Worm (Caenorhabditis elegans) whole organism, L1 larva: ENCODE data around the gene K07F5.16.
A peak's percentile ranks its signal among the peaks of the same experiment; 100 is the strongest.

ENCODE experiments used
- C34B4.2 ChIP-seq: sonication (generic microtip); optimal IDR thresholded peaks from 2 replicates; lab custom pipeline; 2017; ENCODE audit warnings: mild to moderate bottlenecking, missing genetic modification characterization, missing compliant biosample characterization
- F16B12.6 ChIP-seq: fragments of 150-350 bp; optimal IDR thresholded peaks from 2 replicates; lab custom pipeline; 2014; ENCODE audit warnings: missing biosample characterization, missing genetic modification characterization
- alr-1 ChIP-seq: fragments of 200-800 bp; sonication (Bioruptor generic); optimal IDR thresholded peaks from 2 replicates; lab custom pipeline; 2018; ENCODE audit warnings: borderline replicate concordance, mild to moderate bottlenecking, missing genetic modification characterization, missing compliant biosample characterization
- aly-2 ChIP-seq: fragments of 150-350 bp; optimal IDR thresholded peaks from 2 replicates; lab custom pipeline; 2014; ENCODE audit warnings: missing biosample characterization, missing genetic modification characterization
- ceh-63 ChIP-seq: fragments of 200-800 bp; sonication (Bioruptor generic); optimal IDR thresholded peaks from 2 replicates; lab custom pipeline; 2018; ENCODE audit warnings: mild to moderate bottlenecking, missing genetic modification characterization, missing compliant biosample characterization
- ceh-82 ChIP-seq, 3 experiments: fragments of 150-350 bp in 1 of 3; sonication (generic microtip) in 2 of 3; optimal IDR thresholded peaks; 2 replicates each; lab custom pipeline; 2014 to 2017; ENCODE audit warnings: missing biosample characterization in 3 of 3, missing genetic modification characterization in 3 of 3
- ceh-88 ChIP-seq: fragments of 200-800 bp; sonication (Bioruptor generic); IDR thresholded peaks from 2 replicates; pipeline ENCODE4 v1.3.6; 2022; ENCODE audit warnings: missing genetic modification characterization, missing compliant biosample characterization
- ceh-90 ChIP-seq: sonication (generic microtip); optimal IDR thresholded peaks from 2 replicates; lab custom pipeline; 2016; ENCODE audit warnings: missing genetic modification characterization, missing compliant biosample characterization
- ces-1 ChIP-seq: fragments of 150-350 bp; optimal IDR thresholded peaks from 2 replicates; lab custom pipeline; 2014; ENCODE audit warnings: missing biosample characterization, missing genetic modification reagents, missing genetic modification characterization
- dsc-1 ChIP-seq: sonication (generic microtip); optimal IDR thresholded peaks from 2 replicates; lab custom pipeline; 2016; ENCODE audit warnings: mild to moderate bottlenecking, missing genetic modification characterization, missing compliant biosample characterization
- efl-1 ChIP-seq, 4 experiments: fragments of 150-350 bp; optimal IDR thresholded peaks in 3 of 4; peaks in 1 of 4; 1 replicate in 1 of 4; 2 replicates in 3 of 4; lab custom pipeline; 2014; ENCODE audit warnings: missing biosample characterization in 2 of 4, missing genetic modification characterization in 2 of 4, missing genetic modification reagents in 2 of 4
- egl-27 ChIP-seq, 2 experiments: fragments of 150-350 bp in 1 of 2; sonication (generic microtip); optimal IDR thresholded peaks; 3 replicates each; lab custom pipeline; 2017 to 2018; ENCODE audit warnings: missing biosample characterization in 2 of 2, missing genetic modification characterization in 2 of 2, missing genetic modification reagents in 2 of 2
- elt-2 ChIP-seq: sonication (generic microtip); optimal IDR thresholded peaks from 2 replicates; lab custom pipeline; 2016; ENCODE audit warnings: missing genetic modification characterization, mild to moderate bottlenecking, inconsistent platforms, missing compliant biosample characterization, missing genetic modification reagents
- fkh-4 ChIP-seq: sonication (generic microtip); optimal IDR thresholded peaks from 2 replicates; lab custom pipeline; 2016; ENCODE audit warnings: missing compliant biosample characterization, missing genetic modification characterization, borderline replicate concordance
- fkh-8 ChIP-seq: sonication (generic microtip); optimal IDR thresholded peaks from 2 replicates; lab custom pipeline; 2016; ENCODE audit warnings: mild to moderate bottlenecking, missing genetic modification characterization, missing compliant biosample characterization
- grh-1 ChIP-seq: fragments of 200-800 bp; sonication (Bioruptor generic); IDR thresholded peaks from 2 replicates; pipeline ENCODE4 v1.3.6; 2022; ENCODE audit warnings: missing genetic modification reagents, missing genetic modification characterization, missing compliant biosample characterization
- hlh-17 ChIP-seq: fragments of 200-800 bp; sonication (Bioruptor generic); optimal IDR thresholded peaks from 2 replicates; lab custom pipeline; 2018; ENCODE audit warnings: missing genetic modification characterization, mild to moderate bottlenecking, missing compliant biosample characterization, moderate library complexity, borderline replicate concordance
- irx-1 ChIP-seq: sonication (generic microtip); optimal IDR thresholded peaks from 2 replicates; lab custom pipeline; 2016; ENCODE audit warnings: missing genetic modification characterization, missing compliant biosample characterization
- isw-1 ChIP-seq: fragments of 200-800 bp; sonication (Bioruptor generic); IDR thresholded peaks from 2 replicates; pipeline ENCODE4 v1.3.6; 2022; ENCODE audit warnings: missing genetic modification characterization, missing compliant biosample characterization
- jun-1 ChIP-seq: fragments of 150-350 bp; optimal IDR thresholded peaks from 2 replicates; lab custom pipeline; 2014; ENCODE audit warnings: missing biosample characterization, missing genetic modification reagents, missing genetic modification characterization
- lin-13 ChIP-seq: fragments of 150-350 bp; optimal IDR thresholded peaks from 2 replicates; lab custom pipeline; 2014; ENCODE audit warnings: missing biosample characterization, missing genetic modification reagents, missing genetic modification characterization
- lin-14 ChIP-seq: fragments of 200-800 bp; sonication (Bioruptor generic); optimal IDR thresholded peaks from 2 replicates; lab custom pipeline; 2018; ENCODE audit warnings: mild to moderate bottlenecking, missing genetic modification characterization, moderate library complexity, missing compliant biosample characterization
- mef-2 ChIP-seq: fragments of 150-350 bp; optimal IDR thresholded peaks from 2 replicates; lab custom pipeline; 2014; ENCODE audit warnings: missing biosample characterization, missing genetic modification characterization
- mep-1 ChIP-seq: fragments of 150-350 bp; optimal IDR thresholded peaks from 2 replicates; lab custom pipeline; 2014; ENCODE audit warnings: missing biosample characterization, missing genetic modification characterization
- nhr-11 ChIP-seq: fragments of 150-350 bp; optimal IDR thresholded peaks from 2 replicates; lab custom pipeline; 2014; ENCODE audit warnings: missing biosample characterization, missing genetic modification characterization
- nhr-12 ChIP-seq: sonication (generic microtip); optimal IDR thresholded peaks from 2 replicates; lab custom pipeline; 2017; ENCODE audit warnings: missing biosample characterization, missing genetic modification characterization
- nhr-19 ChIP-seq: fragments of 200-800 bp; sonication (Bioruptor generic); conservative IDR thresholded peaks from 2 replicates; pipeline ENCODE4 v1.3.6; 2022; ENCODE audit warnings: missing genetic modification characterization, missing compliant biosample characterization
- nhr-20 ChIP-seq: sonication (generic microtip); optimal IDR thresholded peaks from 2 replicates; lab custom pipeline; 2016; ENCODE audit warnings: mild to moderate bottlenecking, missing genetic modification characterization, missing compliant biosample characterization
- nhr-28 ChIP-seq: fragments of 150-350 bp; optimal IDR thresholded peaks from 2 replicates; lab custom pipeline; 2014; ENCODE audit warnings: missing biosample characterization, missing genetic modification characterization
- nhr-47 ChIP-seq: sonication (generic microtip); optimal IDR thresholded peaks from 2 replicates; lab custom pipeline; 2016; ENCODE audit warnings: mild to moderate bottlenecking, missing genetic modification characterization, moderate library complexity, missing compliant biosample characterization
- nhr-71 ChIP-seq: sonication (generic microtip); optimal IDR thresholded peaks from 2 replicates; lab custom pipeline; 2016; ENCODE audit warnings: mild to moderate bottlenecking, missing genetic modification characterization, moderate library complexity, missing compliant biosample characterization
- nhr-76 ChIP-seq: sonication (generic microtip); optimal IDR thresholded peaks from 2 replicates; lab custom pipeline; 2017; ENCODE audit warnings: missing biosample characterization, missing genetic modification characterization
- nhr-77 ChIP-seq: fragments of 150-350 bp; optimal IDR thresholded peaks from 2 replicates; lab custom pipeline; 2014; ENCODE audit warnings: missing biosample characterization, missing genetic modification characterization
- nhr-85 ChIP-seq: sonication (generic microtip); peaks from one replicate; lab custom pipeline; 2016; ENCODE audit warnings: missing genetic modification characterization, inconsistent platforms, missing compliant biosample characterization
- pag-3 ChIP-seq: sonication (generic microtip); optimal IDR thresholded peaks from 2 replicates; lab custom pipeline; 2017; ENCODE audit warnings: missing genetic modification characterization, mild to moderate bottlenecking, missing compliant biosample characterization, antibody characterized with exemption, borderline replicate concordance; ENCODE audit not compliant: insufficient read depth
- pqm-1 ChIP-seq: sonication (generic microtip); optimal IDR thresholded peaks from 3 replicates; lab custom pipeline; 2017; ENCODE audit warnings: missing biosample characterization, missing genetic modification characterization
- skn-1 ChIP-seq: fragments of 150-350 bp; optimal IDR thresholded peaks from 2 replicates; lab custom pipeline; 2014; ENCODE audit warnings: missing biosample characterization, missing genetic modification characterization
- sptf-1 ChIP-seq: fragments of 150-350 bp; optimal IDR thresholded peaks from 2 replicates; lab custom pipeline; 2014; ENCODE audit warnings: missing biosample characterization, missing genetic modification characterization
- tbx-2 ChIP-seq: sonication (generic microtip); optimal IDR thresholded peaks from 2 replicates; lab custom pipeline; 2016; ENCODE audit warnings: missing genetic modification characterization, missing compliant biosample characterization
- tlp-1 ChIP-seq: fragments of 150-350 bp; optimal IDR thresholded peaks from 2 replicates; lab custom pipeline; 2014; ENCODE audit warnings: missing biosample characterization, missing genetic modification characterization
- unc-130 ChIP-seq: fragments of 150-350 bp; optimal IDR thresholded peaks from 2 replicates; lab custom pipeline; 2017; ENCODE audit warnings: missing biosample characterization, missing genetic modification characterization, inconsistent platforms
- unc-86 ChIP-seq: sonication (generic microtip); optimal IDR thresholded peaks from 2 replicates; lab custom pipeline; 2016; ENCODE audit warnings: missing genetic modification characterization, missing compliant biosample characterization
- unc-98 ChIP-seq: fragments of 200-800 bp; sonication (Bioruptor generic); IDR thresholded peaks from 2 replicates; pipeline ENCODE4 v1.3.6; 2022; ENCODE audit warnings: missing genetic modification characterization, missing compliant biosample characterization
- xbp-1 ChIP-seq: sonication (generic microtip); optimal IDR thresholded peaks from 2 replicates; lab custom pipeline; 2016; ENCODE audit warnings: missing genetic modification characterization, missing compliant biosample characterization
- zag-1 ChIP-seq: fragments of 150-350 bp; optimal IDR thresholded peaks from 2 replicates; lab custom pipeline; 2014; ENCODE audit warnings: missing biosample characterization, missing genetic modification characterization
- zip-4 ChIP-seq: fragments of 200-800 bp; sonication (Bioruptor generic); optimal IDR thresholded peaks from 2 replicates; lab custom pipeline; 2018; ENCODE audit warnings: mild to moderate bottlenecking, missing genetic modification characterization, moderate library complexity, missing compliant biosample characterization
- ztf-11 ChIP-seq, 2 experiments: sonication (generic microtip); optimal IDR thresholded peaks; 2 replicates each; lab custom pipeline; 2016 to 2017; ENCODE audit warnings: missing genetic modification characterization in 2 of 2, missing biosample characterization in 1 of 2, missing compliant biosample characterization in 1 of 2

The K07F5.16 gene

DNA sequence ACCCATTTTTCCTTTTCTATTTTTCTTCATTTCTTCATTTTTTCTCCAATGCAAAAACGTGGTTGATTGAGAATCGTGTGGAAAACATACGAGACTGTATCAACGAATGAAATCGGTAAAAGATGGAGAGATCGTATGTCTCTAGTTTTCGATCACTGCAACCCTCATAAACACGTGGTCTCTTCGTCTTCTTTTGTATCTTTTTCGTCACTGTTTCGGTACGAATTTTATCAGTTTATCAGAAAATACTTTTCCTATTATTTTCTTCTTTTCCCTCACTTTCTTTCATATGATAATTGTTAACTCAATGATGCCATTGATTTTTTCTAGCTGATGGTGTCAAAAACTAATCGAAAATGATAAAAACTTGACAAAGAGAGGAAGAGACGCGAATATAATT is 11.7 kb downstream of the K07F5.16 start (continued):
- no peak for TF ChIP-seq nhr-76 (tag; lab: Kevin White, UChicago)
- TF ChIP-seq lin-13 (GFP tag; lab: Kevin White, UChicago), result no peak
- TF ChIP-seq zip-4 (GFP tag; lab: Kevin White, UChicago), result no peak
- TF ChIP-seq fkh-4 (tag; lab: Kevin White, UChicago), result no peak
- no peak for TF ChIP-seq nhr-12
- no peak for TF ChIP-seq hlh-17 (GFP tag; lab: Kevin White, UChicago)
- no peak for TF ChIP-seq xbp-1
- peak; percentile 71 for TF ChIP-seq nhr-71 (tag; lab: Kevin White, UChicago)
- TF ChIP-seq unc-130, result no peak
- TF ChIP-seq pqm-1 (tag; lab: Kevin White, UChicago), result no peak
- TF ChIP-seq F16B12.6 (tag; lab: Kevin White, UChicago), result no peak
- no peak for TF ChIP-seq nhr-11 (tag; lab: Kevin White, UChicago)
- TF ChIP-seq isw-1 (GFP tag; lab: Robert Waterston, UW), result no peak
- no peak for TF ChIP-seq ceh-63 (GFP tag; lab: Kevin White, UChicago)
- no peak for TF ChIP-seq egl-27 (tag; optimal IDR thresholded peaks at IDR 0.05; lab: Kevin White, UChicago)
- no peak for TF ChIP-seq irx-1 (tag; lab: Kevin White, UChicago)
- TF ChIP-seq lin-14 (GFP tag; lab: Kevin White, UChicago), result peak; percentile 79
- TF ChIP-seq tbx-2 (tag; lab: Kevin White, UChicago), result peak; percentile 31
- peak; percentile 3 for TF ChIP-seq nhr-47 (tag; lab: Kevin White, UChicago)
- no peak for TF ChIP-seq skn-1 (tag; lab: Kevin White, UChicago)
- TF ChIP-seq mep-1 (tag; lab: Kevin White, UChicago), result peak; percentile 51
- TF ChIP-seq sptf-1 (tag; lab: Kevin White, UChicago), result no peak
- TF ChIP-seq mef-2 (tag; lab: Kevin White, UChicago), result no peak
- no peak for TF ChIP-seq unc-98 (GFP tag; lab: Robert Waterston, UW)
- no peak for TF ChIP-seq ztf-11 (tag; optimal IDR thresholded peaks at IDR 0.05; lab: Kevin White, UChicago)
- no peak for TF ChIP-seq ceh-82 (tag; optimal IDR thresholded peaks at IDR 0.05; lab: Kevin White, UChicago)
- TF ChIP-seq ces-1 (GFP tag; lab: Kevin White, UChicago), result no peak
- no peak for TF ChIP-seq C34B4.2 (tag; lab: Kevin White, UChicago)
- TF ChIP-seq elt-2 (tag; lab: Kevin White, UChicago), result peak; percentile 74
- no peak for TF ChIP-seq pag-3 (tag; lab: Kevin White, UChicago)

DNA sequence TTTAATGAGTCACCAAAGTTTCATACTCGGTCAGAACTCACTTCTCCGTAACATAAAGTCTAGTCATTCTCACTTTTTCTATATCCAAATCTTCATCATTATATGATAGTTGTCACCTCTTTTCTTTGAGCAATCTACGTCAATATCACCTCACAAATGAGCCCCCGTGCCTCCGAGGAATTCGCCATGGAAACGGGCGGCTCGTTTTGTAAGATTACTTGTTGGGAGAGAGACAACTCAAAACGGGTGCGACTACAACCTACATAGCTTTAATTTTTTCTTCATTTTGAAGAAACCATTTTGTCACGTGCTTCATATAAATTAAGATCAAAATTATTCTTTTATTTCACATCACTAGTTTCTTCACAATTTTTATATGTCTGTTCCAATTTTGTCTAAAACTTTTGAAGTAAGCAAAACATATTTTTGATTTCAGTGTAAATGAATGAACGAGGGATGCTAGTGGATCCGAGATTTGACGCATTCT is 15.0 kb downstream of the K07F5.16 start, which contains the start of gene nhr-4:
Gene nhr-4, plus strand, starts transcription at position 437 of the 487 bp plus-strand sequence.
- peak; percentile 12 for TF ChIP-seq nhr-71 (tag; lab: Kevin White, UChicago)
- TF ChIP-seq nhr-11 (tag; lab: Kevin White, UChicago), result no peak
- TF ChIP-seq ceh-88, result no peak
- peak; percentile 27 for TF ChIP-seq dsc-1 (tag; lab: Kevin White, UChicago)
- peak; percentile 71 for TF ChIP-seq fkh-8 (tag; lab: Kevin White, UChicago)
- peak; percentile 0 for TF ChIP-seq nhr-47 (tag; lab: Kevin White, UChicago)
- no peak for TF ChIP-seq efl-1 (optimal IDR thresholded peaks at IDR 0.05; lab: Kevin White, UChicago)
- TF ChIP-seq efl-1 (GFP tag; optimal IDR thresholded peaks at IDR 0.05 in 1 of 2; lab: Kevin White, UChicago), result peak in 1 of 2 experiments; percentile 56

DNA sequence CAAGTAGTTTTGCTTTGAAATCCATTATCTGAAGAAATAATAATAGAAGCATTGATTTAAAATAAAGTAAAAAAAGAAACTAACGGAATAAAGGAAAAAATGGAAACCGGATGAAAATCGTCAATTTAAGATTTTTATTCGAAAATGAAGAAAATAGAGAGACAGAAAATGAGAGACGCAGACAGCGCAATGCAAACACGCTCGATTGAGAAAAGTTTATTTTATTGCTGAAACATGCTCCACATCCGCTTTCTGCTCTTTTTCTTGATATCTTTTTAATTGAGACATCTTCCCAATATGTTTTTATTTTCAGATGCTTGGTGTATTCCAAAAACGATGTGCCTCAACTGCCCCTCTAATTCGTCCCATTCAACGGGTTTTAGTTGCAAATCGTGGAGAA is 20.3 kb downstream of the K07F5.16 start, which contains the start of the genes prp-18 and mccc-1:
Gene prp-18, minus strand, starts transcription at position 127 of the 400 bp plus-strand sequence.
Gene mccc-1, plus strand, starts transcription at position 314 of the 400 bp plus-strand sequence.
- TF ChIP-seq ceh-90 (tag; lab: Kevin White, UChicago) (no peak), nhr-28 (tag; lab: Kevin White, UChicago) (no peak), pqm-1 (tag; lab: Kevin White, UChicago) (no peak), alr-1 (tag; lab: Kevin White, UChicago) (no peak), sptf-1 (tag; lab: Kevin White, UChicago) (no peak), zip-4 (GFP tag; lab: Kevin White, UChicago) (no peak), aly-2 (tag; lab: Kevin White, UChicago) (no peak), jun-1 (tag; lab: Kevin White, UChicago) (no peak), tlp-1 (tag; lab: Kevin White, UChicago) (no peak), dsc-1 (tag; lab: Kevin White, UChicago) (peak; percentile 48), nhr-19 (peak; percentile 25; the same call in 1 of the 2 replicates), ceh-82 (tag; optimal IDR thresholded peaks at IDR 0.05; lab: Kevin White, UChicago) (peak in 1 of 3 experiments; percentile 62), nhr-85 (tag; lab: Kevin White, UChicago) (peak; percentile 33), mef-2 (tag; lab: Kevin White, UChicago) (no peak), nhr-20 (no peak), grh-1 (GFP tag; lab: Robert Waterston, UW) (no peak), nhr-77 (tag; lab: Kevin White, UChicago) (no peak), unc-86 (tag; lab: Kevin White, UChicago) (peak; percentile 4), nhr-71 (tag; lab: Kevin White, UChicago) (no peak), nhr-12 (no peak), ztf-11 (tag; optimal IDR thresholded peaks at IDR 0.05; lab: Kevin White, UChicago) (no peak), F16B12.6 (tag; lab: Kevin White, UChicago) (no peak), unc-98 (GFP tag; lab: Robert Waterston, UW) (no peak), zag-1 (tag; lab: Kevin White, UChicago) (no peak)
